Worm (Caenorhabditis elegans): Measurements from ENCODE around the gene R08A2.9.

- TF ChIP-seq pha-4 (tag; optimal IDR thresholded peaks at IDR 0.05), result no peak
- TF ChIP-seq die-1 (tag; optimal IDR thresholded peaks at IDR 0.05), result no peak
- no peak for TF ChIP-seq dpl-1 (GFP tag; optimal IDR thresholded peaks at IDR 0.05)
- TF ChIP-seq nfya-2 (GFP tag; IDR thresholded peaks at IDR 0.05), result no peak
- TF ChIP-seq let-526 (GFP tag; IDR thresholded peaks at IDR 0.05), result no peak
- peak; percentile 54; the same call in 1 of the 2 replicates for TF ChIP-seq hsf-1 (GFP tag; IDR thresholded peaks at IDR 0.05)
- TF ChIP-seq B0019.2 (GFP tag; conservative IDR thresholded peaks at IDR 0.05), result no peak
These were observed 23.4 kb upstream of the R08A2.9 start, which contains the start of gene hsp-90 for ce11 chrV:14684359-14685312.
